Fruit fly (Drosophila melanogaster) whole organism, embryonic: ENCODE results near the gene CG43367.
A peak's percentile ranks its signal among the peaks of the same experiment; 100 is the strongest.

Experiments
- ATbp ChIP-seq: fragments of 200-800 bp; sonication (Bioruptor generic); optimal IDR thresholded peaks from 2 replicates; lab custom pipeline; 2017; ENCODE audit warnings: missing biosample characterization, mild to moderate bottlenecking, missing genetic modification characterization, missing genetic modification reagents
- CG10431 ChIP-seq: fragments of 200-800 bp; sonication (Bioruptor generic); optimal IDR thresholded peaks from 3 replicates; lab custom pipeline; 2018; ENCODE audit warnings: missing biosample characterization, mild to moderate bottlenecking, missing genetic modification characterization
- CG13424 ChIP-seq: fragments of 200-800 bp; sonication (Bioruptor generic); optimal IDR thresholded peaks from 2 replicates; lab custom pipeline; 2019; ENCODE audit warnings: missing biosample characterization, mild to moderate bottlenecking, missing genetic modification characterization, moderate library complexity
- CG14965 ChIP-seq: fragments of 200-800 bp; sonication (Bioruptor generic); optimal IDR thresholded peaks from 2 replicates; lab custom pipeline; 2016; ENCODE audit warnings: missing biosample characterization, missing genetic modification characterization, borderline replicate concordance
- CG15601 ChIP-seq: fragments of 200-800 bp; sonication (Bioruptor generic); optimal IDR thresholded peaks from 3 replicates; lab custom pipeline; 2019; ENCODE audit warnings: missing biosample characterization, mild to moderate bottlenecking, missing genetic modification characterization, moderate library complexity
- CG17568 ChIP-seq: fragments of 200-800 bp; sonication (Bioruptor generic); optimal IDR thresholded peaks from 2 replicates; lab custom pipeline; 2018; ENCODE audit warnings: missing biosample characterization, mild to moderate bottlenecking, missing genetic modification characterization, moderate library complexity
- CG1832 ChIP-seq: fragments of 200-800 bp; sonication (Bioruptor generic); optimal IDR thresholded peaks from 2 replicates; lab custom pipeline; 2017; ENCODE audit warnings: missing biosample characterization, mild to moderate bottlenecking, missing genetic modification characterization, inconsistent platforms
- CG18764 ChIP-seq: fragments of 200-800 bp; sonication (Bioruptor generic); optimal IDR thresholded peaks from 3 replicates; lab custom pipeline; 2016; ENCODE audit warnings: missing biosample characterization, missing genetic modification characterization
- CG2889 ChIP-seq: fragments of 200-800 bp; sonication (Bioruptor generic); IDR thresholded peaks from 3 replicates; pipeline ENCODE4 v1.3.6; 2022; ENCODE audit warnings: missing biosample characterization, missing genetic modification characterization
- CG31388 ChIP-seq: fragments of 200-800 bp; sonication (Bioruptor generic); optimal IDR thresholded peaks from 2 replicates; lab custom pipeline; 2016; ENCODE audit warnings: missing biosample characterization, missing genetic modification characterization
- CG3281 ChIP-seq: fragments of 200-800 bp; sonication (Bioruptor generic); optimal IDR thresholded peaks from 3 replicates; lab custom pipeline; 2017; ENCODE audit warnings: missing biosample characterization, mild to moderate bottlenecking, missing genetic modification characterization
- CG33557 ChIP-seq: fragments of 200-800 bp; sonication (Bioruptor generic); optimal IDR thresholded peaks from 2 replicates; lab custom pipeline; 2019; ENCODE audit warnings: missing biosample characterization, mild to moderate bottlenecking, missing genetic modification characterization, moderate library complexity
- CG34224 ChIP-seq: fragments of 200-800 bp; sonication (Bioruptor generic); IDR thresholded peaks from 3 replicates; pipeline ENCODE4 v1.3.6; 2022; ENCODE audit warnings: missing biosample characterization, missing genetic modification characterization; ENCODE audit not compliant: partially characterized antibody
- CG3847 ChIP-seq: fragments of 200-800 bp; sonication (Bioruptor generic); IDR thresholded peaks from 2 replicates; pipeline ENCODE4 v1.3.6; 2022; ENCODE audit warnings: missing biosample characterization, missing genetic modification characterization
- CG3995 ChIP-seq: fragments of 200-800 bp; sonication (Bioruptor generic); optimal IDR thresholded peaks from 3 replicates; lab custom pipeline; 2016; ENCODE audit warnings: missing biosample characterization, missing genetic modification characterization
- CG4328 ChIP-seq: fragments of 200-800 bp; sonication (Bioruptor generic); optimal IDR thresholded peaks from 3 replicates; lab custom pipeline; 2017; ENCODE audit warnings: missing biosample characterization, missing genetic modification reagents, missing genetic modification characterization
- CG5953 ChIP-seq: fragments of 200-800 bp; sonication (Bioruptor generic); IDR thresholded peaks from 2 replicates; pipeline ENCODE4 v1.3.6; 2022; ENCODE audit warnings: missing biosample characterization, missing genetic modification characterization
- CG6765 ChIP-seq: fragments of 200-800 bp; sonication (Bioruptor generic); optimal IDR thresholded peaks from 3 replicates; lab custom pipeline; 2017; ENCODE audit warnings: missing biosample characterization, mild to moderate bottlenecking, missing genetic modification characterization
- CG6854 ChIP-seq: fragments of 200-800 bp; sonication (Bioruptor generic); optimal IDR thresholded peaks from 3 replicates; lab custom pipeline; 2017; ENCODE audit warnings: missing biosample characterization, mild to moderate bottlenecking, missing genetic modification characterization
- CG7372 ChIP-seq: fragments of 200-800 bp; sonication (Bioruptor generic); IDR thresholded peaks from 2 replicates; pipeline ENCODE4 v1.3.6; 2022; ENCODE audit warnings: missing biosample characterization, missing genetic modification characterization
- CG7556 ChIP-seq: fragments of 200-800 bp; sonication (Bioruptor generic); optimal IDR thresholded peaks from 2 replicates; lab custom pipeline; 2017; ENCODE audit warnings: missing biosample characterization, mild to moderate bottlenecking, missing genetic modification characterization
- CG9215 ChIP-seq: fragments of 200-800 bp; sonication (Bioruptor generic); IDR thresholded peaks from 2 replicates; pipeline ENCODE4 v1.3.6; 2022; ENCODE audit warnings: missing biosample characterization, missing genetic modification characterization
- CG9437 ChIP-seq: fragments of 200-800 bp; sonication (Bioruptor generic); optimal IDR thresholded peaks from 2 replicates; lab custom pipeline; 2018; ENCODE audit warnings: missing biosample characterization, mild to moderate bottlenecking, missing genetic modification characterization
- D19A ChIP-seq: fragments of 200-800 bp; optimal IDR thresholded peaks from 3 replicates; lab custom pipeline; 2019; ENCODE audit warnings: missing biosample characterization, mild to moderate bottlenecking, missing genetic modification characterization, moderate library complexity
- Doc3 ChIP-seq: fragments of 200-800 bp; sonication (Bioruptor generic); IDR thresholded peaks from 3 replicates; pipeline ENCODE4 v1.3.6; 2022; ENCODE audit warnings: missing biosample characterization, missing genetic modification characterization; ENCODE audit not compliant: partially characterized antibody
- HLH4C ChIP-seq: fragments of 200-800 bp; sonication (Bioruptor generic); IDR thresholded peaks from 3 replicates; pipeline ENCODE4 v1.3.6; 2022; ENCODE audit warnings: missing biosample characterization, missing genetic modification characterization; ENCODE audit not compliant: partially characterized antibody
- Hmr ChIP-seq: fragments of 200-800 bp; sonication (Bioruptor generic); optimal IDR thresholded peaks from 3 replicates; lab custom pipeline; 2017; ENCODE audit warnings: mild to moderate bottlenecking, missing biosample characterization, missing genetic modification reagents, missing genetic modification characterization
- Hr3 ChIP-seq: fragments of 200-800 bp; sonication (Bioruptor generic); optimal IDR thresholded peaks from 3 replicates; lab custom pipeline; 2016; ENCODE audit warnings: missing biosample characterization, missing genetic modification characterization
- MTF-1 ChIP-seq: fragments of 200-800 bp; sonication (Bioruptor generic); optimal IDR thresholded peaks from 2 replicates; lab custom pipeline; 2018; ENCODE audit warnings: missing biosample characterization, mild to moderate bottlenecking, missing genetic modification characterization, borderline replicate concordance
- Med ChIP-seq: fragments of 200-800 bp; sonication (Bioruptor generic); peaks from one replicate; lab custom pipeline; 2016; ENCODE audit warnings: missing biosample characterization, missing genetic modification characterization, mild to moderate bottlenecking, inconsistent platforms, moderate library complexity
- Nf-YC ChIP-seq: fragments of 200-800 bp; optimal IDR thresholded peaks from 3 replicates; lab custom pipeline; 2019; ENCODE audit warnings: missing biosample characterization, mild to moderate bottlenecking, missing genetic modification characterization, moderate library complexity
- Oaz ChIP-seq: fragments of 200-800 bp; sonication (Bioruptor generic); IDR thresholded peaks from 2 replicates; pipeline ENCODE4 v1.3.6; 2022; ENCODE audit warnings: missing biosample characterization, missing genetic modification characterization
- bbx ChIP-seq: fragments of 200-800 bp; sonication (Bioruptor generic); IDR thresholded peaks from 2 replicates; pipeline ENCODE4 v1.3.6; 2022; ENCODE audit warnings: missing biosample characterization, missing genetic modification characterization; ENCODE audit not compliant: partially characterized antibody
- bcd ChIP-seq: fragments of 200-800 bp; sonication (Bioruptor generic); optimal IDR thresholded peaks from 2 replicates; lab custom pipeline; 2017; ENCODE audit warnings: missing biosample characterization, mild to moderate bottlenecking, missing genetic modification characterization
- bowl ChIP-seq: fragments of 200-800 bp; sonication (Bioruptor generic); IDR thresholded peaks from 2 replicates; pipeline ENCODE4 v1.3.6; 2022; ENCODE audit warnings: missing biosample characterization, missing genetic modification characterization
- esg ChIP-seq: fragments of 200-800 bp; sonication (Bioruptor generic); conservative IDR thresholded peaks from 2 replicates; pipeline ENCODE4 v1.3.6; 2022; ENCODE audit warnings: missing biosample characterization, missing genetic modification characterization
- fu2 ChIP-seq: fragments of 200-800 bp; sonication (Bioruptor generic); optimal IDR thresholded peaks from 2 replicates; lab custom pipeline; 2016; ENCODE audit warnings: missing biosample characterization, missing genetic modification characterization
- gcm ChIP-seq: fragments of 200-800 bp; sonication (Bioruptor generic); optimal IDR thresholded peaks from 2 replicates; lab custom pipeline; 2019; ENCODE audit warnings: missing biosample characterization, mild to moderate bottlenecking, missing genetic modification characterization, moderate library complexity
- maf-S ChIP-seq: fragments of 200-800 bp; sonication (Bioruptor generic); optimal IDR thresholded peaks from 2 replicates; lab custom pipeline; 2016; ENCODE audit warnings: missing biosample characterization, missing genetic modification characterization
- peb ChIP-seq: fragments of 200-800 bp; sonication (Bioruptor generic); IDR thresholded peaks from 2 replicates; pipeline ENCODE4 v1.3.6; 2022; ENCODE audit warnings: missing biosample characterization, missing genetic modification characterization
- pfk ChIP-seq: fragments of 200-800 bp; sonication (Bioruptor generic); optimal IDR thresholded peaks from 2 replicates; lab custom pipeline; 2018; ENCODE audit warnings: missing biosample characterization, mild to moderate bottlenecking, missing genetic modification characterization, moderate library complexity
- pho ChIP-seq: fragments of 200-800 bp; sonication (Bioruptor generic); optimal IDR thresholded peaks from 2 replicates; lab custom pipeline; 2016; ENCODE audit warnings: missing biosample characterization, missing genetic modification characterization
- phol ChIP-seq: fragments of 200-800 bp; sonication (Bioruptor generic); optimal IDR thresholded peaks from 3 replicates; lab custom pipeline; 2018; ENCODE audit warnings: missing biosample characterization, mild to moderate bottlenecking, missing genetic modification characterization, moderate library complexity
- run ChIP-seq: fragments of 200-800 bp; sonication (Bioruptor generic); optimal IDR thresholded peaks from 3 replicates; lab custom pipeline; 2018; ENCODE audit warnings: missing biosample characterization, mild to moderate bottlenecking, missing genetic modification characterization
- sens ChIP-seq: fragments of 200-800 bp; sonication (Bioruptor generic); peaks from one replicate; lab custom pipeline; 2016; ENCODE audit warnings: missing biosample characterization, missing genetic modification characterization
- shn ChIP-seq: fragments of 200-800 bp; sonication (Bioruptor generic); optimal IDR thresholded peaks from 3 replicates; lab custom pipeline; 2016; ENCODE audit warnings: missing biosample characterization, missing genetic modification characterization
- slou ChIP-seq: fragments of 200-800 bp; sonication (Bioruptor generic); optimal IDR thresholded peaks from 3 replicates; lab custom pipeline; 2016; ENCODE audit warnings: missing biosample characterization, missing genetic modification characterization
- stc ChIP-seq: fragments of 200-800 bp; sonication (Bioruptor generic); IDR thresholded peaks from 2 replicates; pipeline ENCODE4 v1.3.6; 2022; ENCODE audit warnings: missing biosample characterization, missing genetic modification characterization

CG43367 gene

dm6 chr3L:4239442-4240322 is 45.9 kb downstream of the CG43367 start, which contains the start of gene Sqor (continued):
- peak; percentile 60 for TF ChIP-seq CG7372 (GFP tag; lab: Robert Waterston, UW)
- peak; percentile 10 for TF ChIP-seq CG31388 (GFP tag; lab: Kevin White, UChicago)
- TF ChIP-seq shn (GFP tag; lab: Kevin White, UChicago), result peak; percentile 91
- peak; percentile 90 for TF ChIP-seq pho (GFP tag; lab: Kevin White, UChicago)
- no peak for TF ChIP-seq bbx
- TF ChIP-seq Hmr, result peak; percentile 89
- peak; percentile 86 for TF ChIP-seq CG6765 (GFP tag; lab: Kevin White, UChicago)
- peak; percentile 40 for TF ChIP-seq MTF-1
- TF ChIP-seq CG9437 (GFP tag; lab: Kevin White, UChicago), result peak; percentile 85
- peak; percentile 90 for TF ChIP-seq maf-S
- no peak; the same call in none of the 2 replicates for TF ChIP-seq peb (GFP tag; lab: Robert Waterston, UW)
- peak; percentile 2 for TF ChIP-seq CG33557 (GFP tag; lab: Kevin White, UChicago)
- peak; percentile 65 for TF ChIP-seq CG9215 (GFP tag; lab: Robert Waterston, UW)
- TF ChIP-seq CG17568 (GFP tag; lab: Kevin White, UChicago), result peak; percentile 16
- peak; percentile 72 for TF ChIP-seq CG4328 (GFP tag; lab: Kevin White, UChicago)
- peak; percentile 72 for TF ChIP-seq Oaz (GFP tag; lab: Robert Waterston, UW)
- TF ChIP-seq bowl (GFP tag; lab: Robert Waterston, UW), result peak; percentile 61
- peak; percentile 74 for TF ChIP-seq phol (tag; lab: Kevin White, UChicago)
- TF ChIP-seq fu2 (GFP tag; lab: Kevin White, UChicago), result peak; percentile 90
- peak; percentile 68 for TF ChIP-seq gcm (GFP tag; lab: Kevin White, UChicago)
- no peak for TF ChIP-seq CG10431
- TF ChIP-seq HLH4C, result peak; percentile 16; the same call in 1 of the 3 replicates
- TF ChIP-seq CG3995 (GFP tag; lab: Kevin White, UChicago), result peak; percentile 63
- peak; percentile 92 for TF ChIP-seq CG13424 (tag; lab: Kevin White, UChicago)
- peak; percentile 14 for TF ChIP-seq pfk (GFP tag; lab: Kevin White, UChicago)
- peak; percentile 95 for TF ChIP-seq CG7556
- TF ChIP-seq ATbp (GFP tag; lab: Kevin White, UChicago), result peak; percentile 73
- peak; percentile 79 for TF ChIP-seq run (tag; lab: Kevin White, UChicago)
- peak; percentile 75 for TF ChIP-seq Nf-YC (tag; lab: Kevin White, UChicago)
- TF ChIP-seq CG6854 (GFP tag; lab: Kevin White, UChicago), result peak; percentile 83
- TF ChIP-seq CG14965 (GFP tag; lab: Kevin White, UChicago), result peak; percentile 41
- peak; percentile 93 for TF ChIP-seq CG3281 (GFP tag; lab: Kevin White, UChicago)
- peak; percentile 68 for TF ChIP-seq slou (GFP tag; lab: Kevin White, UChicago)
- TF ChIP-seq CG3847 (GFP tag; lab: Robert Waterston, UW), result peak; percentile 82
- peak; percentile 65 for TF ChIP-seq Hr3 (GFP tag; lab: Kevin White, UChicago)
- peak; percentile 77 for TF ChIP-seq esg (GFP tag; lab: Robert Waterston, UW)
- TF ChIP-seq CG34224, result no peak
- peak; percentile 94 for TF ChIP-seq sens (GFP tag; lab: Kevin White, UChicago)
- peak; percentile 51; the same call in 1 of the 2 replicates for TF ChIP-seq CG5953 (GFP tag; lab: Robert Waterston, UW)
- TF ChIP-seq CG18764, result peak; percentile 54
- peak; percentile 72 for TF ChIP-seq stc (GFP tag; lab: Robert Waterston, UW)
- peak; percentile 64 for TF ChIP-seq D19A (tag; lab: Kevin White, UChicago)
- TF ChIP-seq CG15601 (tag; lab: Kevin White, UChicago), result peak; percentile 78
- TF ChIP-seq Med, result peak; percentile 98
- peak; percentile 90 for TF ChIP-seq bcd (GFP tag; lab: Kevin White, UChicago)
- no peak for TF ChIP-seq CG1832 (GFP tag; lab: Kevin White, UChicago)
- TF ChIP-seq CG2889, result peak; percentile 58; the same call in 2 of the 3 replicates
- no peak for TF ChIP-seq Doc3 (GFP tag; lab: Robert Waterston, UW)
